Fruit fly (Drosophila melanogaster) S2 (cell line): ENCODE measurements around the gene Brr2.

Experiments
- CG8478 ChIP-seq: fragments of >200 bp; optimal IDR thresholded peaks from 2 replicates; lab custom pipeline; 2018
- CTCF ChIP-seq, 2 experiments: fragments of >200 bp; optimal IDR thresholded peaks; 2 replicates each; lab custom pipeline; 2018

dm6 chr3L:16015765-16016760 lies 48.4 kb upstream of the Brr2 start:
- TF ChIP-seq CG8478 (lab: Kevin White, UChicago) (no peak), CTCF (optimal IDR thresholded peaks at IDR 0.05; lab: Kevin White, UChicago) (no peak)
